Fruit fly (Drosophila melanogaster) whole organism, embryonic: ENCODE results near the gene dlt.

Experiments used
- C15 ChIP-seq: fragments of 200-800 bp; sonication (Bioruptor generic); IDR thresholded peaks from 3 replicates; pipeline ENCODE4 v1.3.6; 2022; ENCODE audit warnings: missing biosample characterization, missing genetic modification characterization
- CG10209 ChIP-seq: fragments of 200-800 bp; sonication (Bioruptor generic); optimal IDR thresholded peaks from 3 replicates; lab custom pipeline; 2017; ENCODE audit warnings: missing biosample characterization, mild to moderate bottlenecking, missing genetic modification characterization, missing genetic modification reagents
- CG10462 ChIP-seq: fragments of 200-800 bp; sonication (Bioruptor generic); optimal IDR thresholded peaks from 2 replicates; lab custom pipeline; 2016; ENCODE audit warnings: missing biosample characterization, missing genetic modification characterization
- CG10654 ChIP-seq: fragments of 200-800 bp; sonication (Bioruptor generic); optimal IDR thresholded peaks from 2 replicates; lab custom pipeline; 2016; ENCODE audit warnings: missing biosample characterization, missing genetic modification characterization
- CG12391 ChIP-seq: fragments of 200-800 bp; sonication (Bioruptor generic); optimal IDR thresholded peaks from 3 replicates; lab custom pipeline; 2018; ENCODE audit warnings: missing biosample characterization, mild to moderate bottlenecking, missing genetic modification characterization, moderate library complexity
- CG13287 ChIP-seq: fragments of 200-800 bp; sonication (Bioruptor generic); IDR thresholded peaks from 2 replicates; pipeline ENCODE4 v1.3.6; 2022; ENCODE audit warnings: missing biosample characterization, missing genetic modification characterization; ENCODE audit not compliant: partially characterized antibody
- CG13296 ChIP-seq: fragments of 200-800 bp; sonication (Bioruptor generic); optimal IDR thresholded peaks from 3 replicates; lab custom pipeline; 2018; ENCODE audit warnings: missing biosample characterization, mild to moderate bottlenecking, missing genetic modification characterization
- CG13775 ChIP-seq: fragments of 200-800 bp; sonication (Bioruptor generic); optimal IDR thresholded peaks from 3 replicates; lab custom pipeline; 2017; ENCODE audit warnings: missing biosample characterization, mild to moderate bottlenecking, missing genetic modification characterization
- CG14965 ChIP-seq: fragments of 200-800 bp; sonication (Bioruptor generic); optimal IDR thresholded peaks from 2 replicates; lab custom pipeline; 2016; ENCODE audit warnings: missing biosample characterization, missing genetic modification characterization, borderline replicate concordance
- CG1603 ChIP-seq: fragments of 200-800 bp; sonication (Bioruptor generic); optimal IDR thresholded peaks from 2 replicates; lab custom pipeline; 2019; ENCODE audit warnings: missing biosample characterization, mild to moderate bottlenecking, missing genetic modification characterization, moderate library complexity
- CG16815 ChIP-seq: fragments of 200-800 bp; sonication (Bioruptor generic); optimal IDR thresholded peaks from 3 replicates; lab custom pipeline; 2017; ENCODE audit warnings: missing biosample characterization, mild to moderate bottlenecking, missing genetic modification characterization
- CG17829 ChIP-seq: fragments of 200-800 bp; optimal IDR thresholded peaks from 2 replicates; lab custom pipeline; 2019; ENCODE audit warnings: missing biosample characterization, mild to moderate bottlenecking, missing genetic modification characterization, moderate library complexity
- CG1832 ChIP-seq: fragments of 200-800 bp; sonication (Bioruptor generic); optimal IDR thresholded peaks from 2 replicates; lab custom pipeline; 2017; ENCODE audit warnings: missing biosample characterization, mild to moderate bottlenecking, missing genetic modification characterization, inconsistent platforms
- CG30020 ChIP-seq: fragments of 200-800 bp; optimal IDR thresholded peaks from 2 replicates; lab custom pipeline; 2019; ENCODE audit warnings: missing biosample characterization, mild to moderate bottlenecking, missing genetic modification characterization, moderate library complexity
- CG34224 ChIP-seq: fragments of 200-800 bp; sonication (Bioruptor generic); IDR thresholded peaks from 3 replicates; pipeline ENCODE4 v1.3.6; 2022; ENCODE audit warnings: missing biosample characterization, missing genetic modification characterization; ENCODE audit not compliant: partially characterized antibody
- CG4282 ChIP-seq: fragments of 200-800 bp; sonication (Bioruptor generic); optimal IDR thresholded peaks from 2 replicates; lab custom pipeline; 2016; ENCODE audit warnings: missing biosample characterization, missing genetic modification characterization
- CG8765 ChIP-seq: fragments of 200-800 bp; sonication (Bioruptor generic); IDR thresholded peaks from 2 replicates; pipeline ENCODE4 v1.3.6; 2022; ENCODE audit warnings: missing biosample characterization, missing genetic modification characterization
- CG9727 ChIP-seq: fragments of 200-800 bp; sonication (Bioruptor generic); optimal IDR thresholded peaks from 3 replicates; lab custom pipeline; 2017; ENCODE audit warnings: missing biosample characterization, mild to moderate bottlenecking, missing genetic modification characterization
- CHES-1-like ChIP-seq: fragments of 200-800 bp; sonication (Bioruptor generic); optimal IDR thresholded peaks from 2 replicates; lab custom pipeline; 2016; ENCODE audit warnings: missing biosample characterization, missing genetic modification characterization
- Camta ChIP-seq: fragments of 200-800 bp; sonication (Bioruptor generic); optimal IDR thresholded peaks from 2 replicates; lab custom pipeline; 2016; ENCODE audit warnings: missing biosample characterization, missing genetic modification characterization
- CoRest ChIP-seq: fragments of 200-800 bp; sonication (Bioruptor generic); optimal IDR thresholded peaks from 3 replicates; lab custom pipeline; 2018; ENCODE audit warnings: missing biosample characterization, mild to moderate bottlenecking, missing genetic modification characterization, moderate library complexity
- D ChIP-seq, 2 experiments: fragments of 200-800 bp in 1 of 2; fragments of >200 bp in 1 of 2; sonication (Bioruptor generic) in 1 of 2; optimal IDR thresholded peaks; 2 replicates in 1 of 2; 3 replicates in 1 of 2; lab custom pipeline; 2017; ENCODE audit warnings: mild to moderate bottlenecking in 1 of 2, missing biosample characterization in 1 of 2, missing genetic modification characterization in 1 of 2, missing genetic modification reagents in 1 of 2
- Dll ChIP-seq: fragments of 200-800 bp; sonication (Bioruptor generic); IDR thresholded peaks from 4 replicates; pipeline ENCODE4 v1.3.6; 2022; ENCODE audit warnings: missing biosample characterization, missing genetic modification characterization; ENCODE audit not compliant: partially characterized antibody
- Neu2 ChIP-seq: fragments of 200-800 bp; sonication (Bioruptor generic); optimal IDR thresholded peaks from 3 replicates; lab custom pipeline; 2016; ENCODE audit warnings: missing biosample characterization, missing genetic modification characterization, borderline replicate concordance
- Nf-YB ChIP-seq: fragments of 200-800 bp; sonication (Bioruptor generic); optimal IDR thresholded peaks from 3 replicates; lab custom pipeline; 2019; ENCODE audit warnings: missing biosample characterization, mild to moderate bottlenecking, missing genetic modification characterization, moderate library complexity
- Nf-YC ChIP-seq: fragments of 200-800 bp; optimal IDR thresholded peaks from 3 replicates; lab custom pipeline; 2019; ENCODE audit warnings: missing biosample characterization, mild to moderate bottlenecking, missing genetic modification characterization, moderate library complexity
- Opbp ChIP-seq: fragments of 200-800 bp; sonication (Bioruptor generic); IDR thresholded peaks from 3 replicates; pipeline ENCODE4 v1.3.6; 2022; ENCODE audit warnings: missing biosample characterization, missing genetic modification characterization; ENCODE audit not compliant: partially characterized antibody
- Optix ChIP-seq: fragments of 200-800 bp; sonication (Bioruptor generic); IDR thresholded peaks from 3 replicates; pipeline ENCODE4 v1.3.6; 2022; ENCODE audit warnings: missing biosample characterization, missing genetic modification characterization
- Scr ChIP-seq: fragments of 200-800 bp; sonication (Bioruptor generic); IDR thresholded peaks from 2 replicates; pipeline ENCODE4 v1.3.6; 2022; ENCODE audit warnings: missing biosample characterization, missing genetic modification characterization; ENCODE audit not compliant: partially characterized antibody
- ac ChIP-seq: fragments of 200-800 bp; sonication (Bioruptor generic); optimal IDR thresholded peaks from 3 replicates; lab custom pipeline; 2017; ENCODE audit warnings: missing biosample characterization, mild to moderate bottlenecking, missing genetic modification characterization
- btn ChIP-seq: fragments of 200-800 bp; sonication (Bioruptor generic); optimal IDR thresholded peaks from 2 replicates; lab custom pipeline; 2016; ENCODE audit warnings: missing biosample characterization, missing genetic modification characterization
- dysf ChIP-seq: fragments of 200-800 bp; sonication (Bioruptor generic); IDR thresholded peaks from 3 replicates; pipeline ENCODE4 v1.3.6; 2022; ENCODE audit warnings: missing biosample characterization, missing genetic modification characterization
- gcm2 ChIP-seq: fragments of 200-800 bp; sonication (Bioruptor generic); optimal IDR thresholded peaks from 2 replicates; lab custom pipeline; 2016; ENCODE audit warnings: missing biosample characterization, missing genetic modification characterization
- gro ChIP-seq: fragments of 200-800 bp; sonication (Bioruptor generic); optimal IDR thresholded peaks from 2 replicates; lab custom pipeline; 2016; ENCODE audit warnings: missing biosample characterization, missing genetic modification characterization
- hbn ChIP-seq: fragments of 200-800 bp; sonication (Bioruptor generic); IDR thresholded peaks from 2 replicates; pipeline ENCODE4 v1.3.6; 2022; ENCODE audit warnings: missing biosample characterization, missing genetic modification characterization; ENCODE audit not compliant: partially characterized antibody
- inv ChIP-seq: fragments of 200-800 bp; sonication (Bioruptor generic); IDR thresholded peaks from 2 replicates; pipeline ENCODE4 v1.3.6; 2022; ENCODE audit warnings: missing biosample characterization, missing genetic modification characterization; ENCODE audit not compliant: partially characterized antibody
- lbe ChIP-seq: fragments of 200-800 bp; sonication (Bioruptor generic); optimal IDR thresholded peaks from 2 replicates; lab custom pipeline; 2016; ENCODE audit warnings: missing biosample characterization, mild to moderate bottlenecking, missing genetic modification characterization
- luna ChIP-seq: fragments of 200-800 bp; sonication (Bioruptor generic); optimal IDR thresholded peaks from 2 replicates; lab custom pipeline; 2016; ENCODE audit warnings: missing biosample characterization, missing genetic modification characterization
- pb ChIP-seq: fragments of 200-800 bp; sonication (Bioruptor generic); optimal IDR thresholded peaks from 3 replicates; lab custom pipeline; 2016; ENCODE audit warnings: missing biosample characterization, missing genetic modification characterization
- sens ChIP-seq: fragments of 200-800 bp; sonication (Bioruptor generic); peaks from one replicate; lab custom pipeline; 2016; ENCODE audit warnings: missing biosample characterization, missing genetic modification characterization
- sob ChIP-seq: fragments of 200-800 bp; sonication (Bioruptor generic); IDR thresholded peaks from 2 replicates; pipeline ENCODE4 v1.3.6; 2022; ENCODE audit warnings: missing biosample characterization, missing genetic modification characterization
- tio ChIP-seq: fragments of 200-800 bp; sonication (Bioruptor generic); optimal IDR thresholded peaks from 2 replicates; lab custom pipeline; 2017; ENCODE audit warnings: missing biosample characterization, missing genetic modification characterization, inconsistent platforms
- tll ChIP-seq, 2 experiments: fragments of 200-800 bp in 1 of 2; fragments of >200 bp in 1 of 2; sonication (Bioruptor generic) in 1 of 2; optimal IDR thresholded peaks; 2 replicates each; lab custom pipeline; 2017 to 2019; ENCODE audit warnings: missing biosample characterization in 2 of 2, missing genetic modification characterization in 2 of 2, mild to moderate bottlenecking in 1 of 2, moderate library complexity in 1 of 2
- trem ChIP-seq: fragments of 200-800 bp; optimal IDR thresholded peaks from 3 replicates; lab custom pipeline; 2019; ENCODE audit warnings: missing biosample characterization, mild to moderate bottlenecking, missing genetic modification characterization, moderate library complexity
- tup ChIP-seq: fragments of 200-800 bp; sonication (Bioruptor generic); optimal IDR thresholded peaks from 2 replicates; lab custom pipeline; 2016; ENCODE audit warnings: missing biosample characterization, mild to moderate bottlenecking, missing genetic modification characterization, moderate library complexity
- unc-4 ChIP-seq: fragments of 200-800 bp; sonication (Bioruptor generic); IDR thresholded peaks from 2 replicates; pipeline ENCODE4 v1.3.6; 2022; ENCODE audit warnings: missing biosample characterization, missing genetic modification characterization; ENCODE audit not compliant: partially characterized antibody
- zf30C ChIP-seq: fragments of 200-800 bp; sonication (Bioruptor generic); optimal IDR thresholded peaks from 3 replicates; lab custom pipeline; 2018; ENCODE audit warnings: missing biosample characterization, mild to moderate bottlenecking, missing genetic modification characterization

Gene dlt

DNA sequence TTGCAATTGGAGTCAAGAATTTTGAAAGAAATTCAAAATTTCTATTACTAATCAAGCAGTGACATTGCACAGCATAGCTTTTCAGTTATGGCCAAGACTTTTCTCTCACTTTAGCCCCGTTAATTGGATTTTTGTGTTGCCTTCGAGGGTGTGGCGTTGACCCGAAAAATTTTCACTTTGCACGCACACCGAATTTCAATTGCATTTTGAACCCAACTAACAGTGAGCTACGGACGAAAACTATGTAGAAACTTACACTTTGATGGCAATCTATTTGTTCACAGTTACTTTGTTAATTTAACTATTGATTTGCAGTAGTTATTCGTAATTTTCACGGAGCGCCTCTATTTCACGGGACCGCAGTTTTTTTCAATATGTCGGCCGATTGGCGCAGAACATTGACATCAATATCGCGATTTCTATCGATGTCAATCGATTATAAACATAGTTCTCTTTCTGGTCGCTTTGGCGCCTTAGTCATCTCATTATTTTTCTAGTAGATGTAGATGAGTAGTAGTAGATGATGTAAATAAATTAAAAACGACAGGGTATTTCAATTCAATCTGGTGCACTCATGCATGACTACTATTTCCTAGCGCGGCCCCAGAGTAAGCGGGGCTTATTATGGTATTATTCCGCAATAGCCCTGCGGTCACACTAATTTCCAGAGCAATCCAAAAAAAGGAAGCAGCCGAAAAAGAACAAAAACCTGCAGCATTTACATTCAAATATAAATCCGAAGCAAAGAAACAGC, at the start of gene dlt, which contains the start of the genes alpha-Spec and Cdc37 (continued):
- TF ChIP-seq C15 (GFP tag; lab: Robert Waterston, UW) (no peak), CG13287 (peak; percentile 87), CG1603 (peak; percentile 47), CG30020 (tag; lab: Kevin White, UChicago) (peak; percentile 31), Dll (GFP tag; lab: Robert Waterston, UW) (peak; percentile 84), CG16815 (GFP tag; lab: Kevin White, UChicago) (no peak), CG10209 (GFP tag; lab: Kevin White, UChicago) (peak; percentile 2), ac (GFP tag; lab: Kevin White, UChicago) (no peak), CHES-1-like (peak; percentile 17), CoRest (tag; lab: Kevin White, UChicago) (peak; percentile 20), trem (tag; lab: Kevin White, UChicago) (peak; percentile 92), CG14965 (GFP tag; lab: Kevin White, UChicago) (no peak), CG4282 (GFP tag; lab: Kevin White, UChicago) (no peak), Nf-YB (GFP tag; lab: Kevin White, UChicago) (peak; percentile 14), Camta (GFP tag; lab: Kevin White, UChicago) (peak; percentile 6), Optix (GFP tag; lab: Robert Waterston, UW) (no peak), CG17829 (peak; percentile 70), CG9727 (peak; percentile 10), sens (peak; percentile 84), Opbp (GFP tag; lab: Robert Waterston, UW) (peak; percentile 74), Neu2 (GFP tag; lab: Kevin White, UChicago) (no peak), hbn (GFP tag; lab: Robert Waterston, UW) (peak; percentile 73), CG1832 (GFP tag; lab: Kevin White, UChicago) (no peak), pb (GFP tag; lab: Kevin White, UChicago) (no peak), Nf-YC (peak; percentile 58), unc-4 (GFP tag; lab: Robert Waterston, UW) (peak; percentile 82), lbe (GFP tag; lab: Kevin White, UChicago) (no peak), tio (GFP tag; lab: Kevin White, UChicago) (no peak), tll (GFP tag; optimal IDR thresholded peaks at IDR 0.05; lab: Kevin White, UChicago) (no peak), D (optimal IDR thresholded peaks at IDR 0.05; lab: Kevin White, UChicago) (no peak), D (GFP tag; optimal IDR thresholded peaks at IDR 0.05; lab: Kevin White, UChicago) (no peak), tup (no peak), luna (GFP tag; lab: Kevin White, UChicago) (no peak), CG34224 (GFP tag; lab: Robert Waterston, UW) (peak; percentile 73; the same call in 2 of the 3 replicates), gcm2 (GFP tag; lab: Kevin White, UChicago) (no peak), CG10654 (no peak), CG13775 (GFP tag; lab: Kevin White, UChicago) (peak; percentile 39), btn (GFP tag; lab: Kevin White, UChicago) (no peak), gro (GFP tag; lab: Kevin White, UChicago) (peak; percentile 61), CG13296 (no peak), CG8765 (no peak), Scr (peak; percentile 78), zf30C (GFP tag; lab: Kevin White, UChicago) (no peak), sob (GFP tag; lab: Robert Waterston, UW) (0 out of 2 replicates have a peak, but pooled peaks have one; percentile 41), dysf (GFP tag; lab: Robert Waterston, UW) (0 out of 3 replicates have a peak, but pooled peaks have one; percentile 16), CG10462 (GFP tag; lab: Kevin White, UChicago) (no peak), CG12391 (tag; lab: Kevin White, UChicago) (peak; percentile 44), inv (GFP tag; lab: Robert Waterston, UW) (peak; percentile 76)
